Fruit fly (Drosophila melanogaster) whole organism, embryonic: Measurements from ENCODE around the gene da.
A peak's percentile ranks its signal among the peaks of the same experiment; 100 is the strongest.

Source experiments
- Ada2b ChIP-seq: fragments of 200-800 bp; sonication (Bioruptor generic); IDR thresholded peaks from 2 replicates; pipeline ENCODE4 v1.3.6; 2022; ENCODE audit warnings: missing biosample characterization, missing genetic modification characterization
- Antp ChIP-seq: fragments of 200-800 bp; sonication (Bioruptor generic); optimal IDR thresholded peaks from 3 replicates; lab custom pipeline; 2016; ENCODE audit warnings: missing biosample characterization, missing genetic modification characterization
- CG10543 ChIP-seq: fragments of 200-800 bp; sonication (Bioruptor generic); optimal IDR thresholded peaks from 3 replicates; lab custom pipeline; 2017; ENCODE audit warnings: missing biosample characterization, mild to moderate bottlenecking, missing genetic modification characterization, moderate library complexity
- CG10979 ChIP-seq: fragments of 200-800 bp; sonication (Bioruptor generic); optimal IDR thresholded peaks from 2 replicates; lab custom pipeline; 2018; ENCODE audit warnings: missing biosample characterization, mild to moderate bottlenecking, missing genetic modification characterization, moderate library complexity
- CG12104 ChIP-seq: fragments of 200-800 bp; sonication (Bioruptor generic); optimal IDR thresholded peaks from 3 replicates; lab custom pipeline; 2016; ENCODE audit warnings: missing biosample characterization, missing genetic modification characterization
- CG14667 ChIP-seq: fragments of 200-800 bp; sonication (Bioruptor generic); IDR thresholded peaks from 2 replicates; pipeline ENCODE4 v1.3.6; 2022; ENCODE audit warnings: missing biosample characterization, missing genetic modification characterization
- CG15514 ChIP-seq: fragments of 200-800 bp; sonication (Bioruptor generic); optimal IDR thresholded peaks from 3 replicates; lab custom pipeline; 2017; ENCODE audit warnings: missing biosample characterization, missing genetic modification characterization, mild to moderate bottlenecking, moderate library complexity, missing genetic modification reagents
- CG16779 ChIP-seq: fragments of 200-800 bp; sonication (Bioruptor generic); IDR thresholded peaks from 2 replicates; pipeline ENCODE4 v1.3.6; 2022; ENCODE audit warnings: missing biosample characterization, missing genetic modification characterization
- CG2202 ChIP-seq: fragments of 200-800 bp; sonication (Bioruptor generic); optimal IDR thresholded peaks from 2 replicates; lab custom pipeline; 2018; ENCODE audit warnings: missing biosample characterization, mild to moderate bottlenecking, missing genetic modification characterization
- CG31441 ChIP-seq: fragments of 200-800 bp; sonication (Bioruptor generic); IDR thresholded peaks from 2 replicates; pipeline ENCODE4 v1.3.6; 2022; ENCODE audit warnings: missing biosample characterization, missing genetic modification characterization
- CG32767 ChIP-seq: fragments of 200-800 bp; sonication (Bioruptor generic); IDR thresholded peaks from 2 replicates; pipeline ENCODE4 v1.3.6; 2022; ENCODE audit warnings: missing biosample characterization, missing genetic modification characterization
- CG32772 ChIP-seq: fragments of 200-800 bp; sonication (Bioruptor generic); IDR thresholded peaks from 2 replicates; pipeline ENCODE4 v1.3.6; 2022; ENCODE audit warnings: missing biosample characterization, missing genetic modification characterization
- CG6272 ChIP-seq: fragments of 200-800 bp; sonication (Bioruptor generic); IDR thresholded peaks from 2 replicates; pipeline ENCODE4 v1.3.6; 2022; ENCODE audit warnings: missing biosample characterization, missing genetic modification characterization
- CG6654 ChIP-seq: fragments of 200-800 bp; sonication (Bioruptor generic); optimal IDR thresholded peaks from 2 replicates; lab custom pipeline; 2017; ENCODE audit warnings: missing biosample characterization, mild to moderate bottlenecking, missing genetic modification characterization
- CG6689 ChIP-seq: fragments of 200-800 bp; sonication (Bioruptor generic); IDR thresholded peaks from 2 replicates; pipeline ENCODE4 v1.3.6; 2022; ENCODE audit warnings: missing biosample characterization, missing genetic modification characterization
- CG6791 ChIP-seq: fragments of 200-800 bp; sonication (Bioruptor generic); IDR thresholded peaks from 3 replicates; pipeline ENCODE4 v1.3.6; 2022; ENCODE audit warnings: missing biosample characterization, missing genetic modification characterization; ENCODE audit not compliant: partially characterized antibody
- CHES-1-like ChIP-seq: fragments of 200-800 bp; sonication (Bioruptor generic); optimal IDR thresholded peaks from 2 replicates; lab custom pipeline; 2016; ENCODE audit warnings: missing biosample characterization, missing genetic modification characterization
- Dll ChIP-seq: fragments of 200-800 bp; sonication (Bioruptor generic); IDR thresholded peaks from 4 replicates; pipeline ENCODE4 v1.3.6; 2022; ENCODE audit warnings: missing biosample characterization, missing genetic modification characterization; ENCODE audit not compliant: partially characterized antibody
- Dp ChIP-seq: fragments of 200-800 bp; sonication (Bioruptor generic); optimal IDR thresholded peaks from 2 replicates; lab custom pipeline; 2018; ENCODE audit warnings: missing biosample characterization, mild to moderate bottlenecking, missing genetic modification characterization, moderate library complexity
- HLH54F ChIP-seq: fragments of 200-800 bp; sonication (Bioruptor generic); optimal IDR thresholded peaks from 3 replicates; lab custom pipeline; 2016; ENCODE audit warnings: missing biosample characterization, missing genetic modification characterization
- Hmr ChIP-seq: fragments of 200-800 bp; sonication (Bioruptor generic); optimal IDR thresholded peaks from 3 replicates; lab custom pipeline; 2017; ENCODE audit warnings: mild to moderate bottlenecking, missing biosample characterization, missing genetic modification reagents, missing genetic modification characterization
- Hsf ChIP-seq: fragments of 200-800 bp; sonication (Bioruptor generic); optimal IDR thresholded peaks from 3 replicates; lab custom pipeline; 2016; ENCODE audit warnings: missing biosample characterization, missing genetic modification characterization
- Oli ChIP-seq: fragments of 200-800 bp; sonication (Bioruptor generic); optimal IDR thresholded peaks from 2 replicates; lab custom pipeline; 2018; ENCODE audit warnings: missing biosample characterization, mild to moderate bottlenecking, missing genetic modification characterization, moderate library complexity
- PHDP ChIP-seq: fragments of 200-800 bp; sonication (Bioruptor generic); optimal IDR thresholded peaks from 3 replicates; lab custom pipeline; 2018; ENCODE audit warnings: missing biosample characterization, mild to moderate bottlenecking, missing genetic modification characterization, moderate library complexity
- Scr ChIP-seq: fragments of 200-800 bp; sonication (Bioruptor generic); IDR thresholded peaks from 2 replicates; pipeline ENCODE4 v1.3.6; 2022; ENCODE audit warnings: missing biosample characterization, missing genetic modification characterization; ENCODE audit not compliant: partially characterized antibody
- Stat92E ChIP-seq, 3 experiments: fragments of >200 bp in 2 of 3; fragments of 200-800 bp in 1 of 3; sonication (Bioruptor generic) in 1 of 3; optimal IDR thresholded peaks; 2 replicates each; lab custom pipeline; 2017 to 2019; ENCODE audit warnings: missing biosample characterization in 3 of 3, missing genetic modification characterization in 3 of 3, mild to moderate bottlenecking in 1 of 3, moderate library complexity in 1 of 3
- caup ChIP-seq: fragments of 200-800 bp; sonication (Bioruptor generic); optimal IDR thresholded peaks from 3 replicates; lab custom pipeline; 2017; ENCODE audit warnings: missing biosample characterization, mild to moderate bottlenecking, missing genetic modification characterization, moderate library complexity; ENCODE audit not compliant: severe bottlenecking
- chn ChIP-seq: fragments of 200-800 bp; sonication (Bioruptor generic); optimal IDR thresholded peaks from 2 replicates; lab custom pipeline; 2016; ENCODE audit warnings: missing biosample characterization, missing genetic modification characterization
- crp ChIP-seq, 2 experiments: fragments of 200-800 bp; sonication (Bioruptor generic); optimal IDR thresholded peaks; 2 replicates in 1 of 2; 3 replicates in 1 of 2; lab custom pipeline; 2017; ENCODE audit warnings: missing biosample characterization in 2 of 2, missing genetic modification characterization in 2 of 2, mild to moderate bottlenecking in 1 of 2, moderate library complexity in 1 of 2
- dan ChIP-seq: fragments of 200-800 bp; sonication (Bioruptor generic); IDR thresholded peaks from 2 replicates; pipeline ENCODE4 v1.3.6; 2022; ENCODE audit warnings: missing biosample characterization, missing genetic modification characterization
- dm ChIP-seq: fragments of 200-800 bp; sonication (Bioruptor generic); optimal IDR thresholded peaks from 3 replicates; lab custom pipeline; 2016; ENCODE audit warnings: missing biosample characterization, missing genetic modification characterization
- dmrt99B ChIP-seq: fragments of 200-800 bp; sonication (Bioruptor generic); optimal IDR thresholded peaks from 2 replicates; lab custom pipeline; 2018; ENCODE audit warnings: missing biosample characterization, mild to moderate bottlenecking, missing genetic modification characterization, moderate library complexity
- emc ChIP-seq: fragments of 200-800 bp; sonication (Bioruptor generic); optimal IDR thresholded peaks from 2 replicates; lab custom pipeline; 2016; ENCODE audit warnings: missing biosample characterization, missing genetic modification characterization
- en ChIP-seq: fragments of 200-800 bp; sonication (Bioruptor generic); optimal IDR thresholded peaks from 2 replicates; lab custom pipeline; 2016; ENCODE audit warnings: missing biosample characterization, missing genetic modification characterization
- fd102C ChIP-seq: fragments of 200-800 bp; sonication (Bioruptor generic); optimal IDR thresholded peaks from 2 replicates; lab custom pipeline; 2018; ENCODE audit warnings: missing biosample characterization, mild to moderate bottlenecking, missing genetic modification characterization, moderate library complexity
- ind ChIP-seq: fragments of 200-800 bp; sonication (Bioruptor generic); optimal IDR thresholded peaks from 3 replicates; lab custom pipeline; 2016; ENCODE audit warnings: missing biosample characterization, missing genetic modification characterization
- jigr1 ChIP-seq: fragments of 200-800 bp; sonication (Bioruptor generic); IDR thresholded peaks from 3 replicates; pipeline ENCODE4 v1.3.6; 2022; ENCODE audit warnings: missing biosample characterization, missing genetic modification characterization
- ken ChIP-seq: fragments of 200-800 bp; sonication (Bioruptor generic); IDR thresholded peaks from 3 replicates; pipeline ENCODE4 v1.3.6; 2022; ENCODE audit warnings: missing biosample characterization, missing genetic modification characterization
- mam ChIP-seq: fragments of 200-800 bp; sonication (Bioruptor generic); optimal IDR thresholded peaks from 3 replicates; lab custom pipeline; 2016; ENCODE audit warnings: missing biosample characterization, missing genetic modification characterization
- org-1 ChIP-seq: fragments of 200-800 bp; sonication (Bioruptor generic); optimal IDR thresholded peaks from 2 replicates; lab custom pipeline; 2017; ENCODE audit warnings: missing biosample characterization, missing genetic modification characterization
- pan ChIP-seq, 4 experiments: fragments of >200 bp in 3 of 4; fragments of 200-800 bp in 1 of 4; sonication (Bioruptor generic) in 1 of 4; optimal IDR thresholded peaks in 3 of 4; IDR thresholded peaks in 1 of 4; 2 replicates each; pipeline versions ENCODE4 v1.3.6 to Lab custom; 2017 to 2022; ENCODE audit warnings: missing biosample characterization in 2 of 4, missing genetic modification characterization in 2 of 4, mixed read lengths in 1 of 4
- pfk ChIP-seq: fragments of 200-800 bp; sonication (Bioruptor generic); optimal IDR thresholded peaks from 2 replicates; lab custom pipeline; 2018; ENCODE audit warnings: missing biosample characterization, mild to moderate bottlenecking, missing genetic modification characterization, moderate library complexity
- prd ChIP-seq, 3 experiments: fragments of >200 bp in 2 of 3; fragments of 200-800 bp in 1 of 3; sonication (Bioruptor generic) in 1 of 3; optimal IDR thresholded peaks in 2 of 3; IDR thresholded peaks in 1 of 3; 2 replicates in 2 of 3; 3 replicates in 1 of 3; pipeline versions ENCODE4 v1.3.6 to Lab custom; 2017 to 2022; ENCODE audit warnings: missing biosample characterization in 1 of 3, missing genetic modification characterization in 1 of 3
- pum ChIP-seq: fragments of 200-800 bp; sonication (Bioruptor generic); optimal IDR thresholded peaks from 2 replicates; lab custom pipeline; 2016; ENCODE audit warnings: missing biosample characterization, missing genetic modification characterization
- salm ChIP-seq: fragments of 200-800 bp; sonication (Bioruptor generic); optimal IDR thresholded peaks from 2 replicates; lab custom pipeline; 2018; ENCODE audit warnings: missing biosample characterization, mild to moderate bottlenecking, missing genetic modification characterization
- sd ChIP-seq: fragments of 200-800 bp; sonication (Bioruptor generic); optimal IDR thresholded peaks from 3 replicates; lab custom pipeline; 2018; ENCODE audit warnings: missing biosample characterization, mild to moderate bottlenecking, missing genetic modification characterization, moderate library complexity
- slp2 ChIP-seq: fragments of 200-800 bp; sonication (Bioruptor generic); optimal IDR thresholded peaks from 2 replicates; lab custom pipeline; 2016; ENCODE audit warnings: missing biosample characterization, missing genetic modification characterization
- sr ChIP-seq: fragments of 200-800 bp; sonication (Bioruptor generic); IDR thresholded peaks from 3 replicates; pipeline ENCODE4 v1.3.6; 2022; ENCODE audit warnings: missing biosample characterization, missing genetic modification characterization
- unc-4 ChIP-seq: fragments of 200-800 bp; sonication (Bioruptor generic); IDR thresholded peaks from 2 replicates; pipeline ENCODE4 v1.3.6; 2022; ENCODE audit warnings: missing biosample characterization, missing genetic modification characterization; ENCODE audit not compliant: partially characterized antibody
- zf30C ChIP-seq: fragments of 200-800 bp; sonication (Bioruptor generic); optimal IDR thresholded peaks from 3 replicates; lab custom pipeline; 2018; ENCODE audit warnings: missing biosample characterization, mild to moderate bottlenecking, missing genetic modification characterization

The da gene

dm6 chr2L:10342471-10342870 lies 45.4 kb upstream of the da start, which contains the start of gene Sps2 (continued):
- TF ChIP-seq zf30C (no peak), emc (no peak), fd102C (no peak), slp2 (GFP tag; lab: Kevin White, UChicago) (no peak), mam (GFP tag; lab: Kevin White, UChicago) (peak; percentile 1), CG10979 (tag; lab: Kevin White, UChicago) (peak; percentile 24), ken (GFP tag; lab: Robert Waterston, UW) (no peak), unc-4 (GFP tag; lab: Robert Waterston, UW) (peak; percentile 78), CG10543 (GFP tag; lab: Kevin White, UChicago) (no peak), pfk (GFP tag; lab: Kevin White, UChicago) (peak; percentile 44), Hmr (GFP tag; lab: Kevin White, UChicago) (no peak), jigr1 (no peak), en (GFP tag; lab: Kevin White, UChicago) (no peak), pum (GFP tag; lab: Kevin White, UChicago) (no peak), Ada2b (GFP tag; lab: Robert Waterston, UW) (no peak), CG2202 (tag; lab: Kevin White, UChicago) (no peak), CG6272 (GFP tag; lab: Robert Waterston, UW) (no peak), crp (GFP tag; optimal IDR thresholded peaks at IDR 0.05; lab: Kevin White, UChicago) (peak; percentile 82 to 96), CG32767 (GFP tag; lab: Robert Waterston, UW) (no peak), dmrt99B (no peak), chn (no peak), Hsf (no peak), Stat92E (GFP tag; optimal IDR thresholded peaks at IDR 0.05; lab: Kevin White, UChicago) (peak in 1 of 3 experiments; percentile 39), Scr (GFP tag; lab: Robert Waterston, UW) (peak; percentile 82), CG6791 (GFP tag; lab: Robert Waterston, UW) (peak; percentile 83), dm (no peak), CHES-1-like (GFP tag; lab: Kevin White, UChicago) (no peak), sd (no peak), CG31441 (GFP tag; lab: Robert Waterston, UW) (0 out of 2 replicates have a peak, but pooled peaks have one; percentile 9), caup (GFP tag; lab: Kevin White, UChicago) (no peak), dan (GFP tag; lab: Robert Waterston, UW) (no peak), PHDP (tag; lab: Kevin White, UChicago) (no peak), CG15514 (peak; percentile 51), CG16779 (GFP tag; lab: Robert Waterston, UW) (no peak), Dll (GFP tag; lab: Robert Waterston, UW) (peak; percentile 82), HLH54F (GFP tag; lab: Kevin White, UChicago) (no peak), CG32772 (GFP tag; lab: Robert Waterston, UW) (no peak), Oli (no peak), pan (optimal IDR thresholded peaks at IDR 0.05; lab: Kevin White, UChicago) (no peak), pan (GFP tag; optimal IDR thresholded peaks at IDR 0.05 in 1 of 2, IDR thresholded peaks at IDR 0.05 in 1 of 2) (no peak), Antp (GFP tag; lab: Kevin White, UChicago) (no peak), CG14667 (no peak), CG12104 (GFP tag; lab: Kevin White, UChicago) (no peak), Dp (GFP tag; lab: Kevin White, UChicago) (peak; percentile 18), prd (optimal IDR thresholded peaks at IDR 0.05; lab: Kevin White, UChicago) (no peak), prd (GFP tag; IDR thresholded peaks at IDR 0.05; lab: Robert Waterston, UW) (no peak), CG6654 (no peak), salm (tag; lab: Kevin White, UChicago) (no peak), sr (GFP tag; lab: Robert Waterston, UW) (no peak), org-1 (no peak), CG6689 (no peak), ind (GFP tag; lab: Kevin White, UChicago) (no peak)
